Fruit fly (Drosophila melanogaster): ENCODE measurements around the gene Gr93b.

dm6 chr3R:21838505-21838956 lies 5.0 kb downstream of the Gr93b start:
- no peak for TF ChIP-seq CG8478 (optimal IDR thresholded peaks at IDR 0.05)
- TF ChIP-seq CTCF (optimal IDR thresholded peaks at IDR 0.05) = no peak
